Worm (Caenorhabditis elegans) whole organism, L4 larva: ENCODE data around the gene srw-38.

Experiments used
- F10B5.3 ChIP-seq: sonication (generic microtip); optimal IDR thresholded peaks from 2 replicates; lab custom pipeline; 2016; ENCODE audit warnings: mild to moderate bottlenecking, missing genetic modification characterization, missing compliant biosample characterization
- F44E2.7 ChIP-seq: fragments of 200-800 bp; sonication (Bioruptor generic); IDR thresholded peaks from 2 replicates; pipeline ENCODE4 v2.1.2; 2022; ENCODE audit warnings: missing genetic modification characterization, missing compliant biosample characterization
- F49E8.2 ChIP-seq: sonication (generic microtip); optimal IDR thresholded peaks from 2 replicates; lab custom pipeline; 2016; ENCODE audit warnings: missing compliant biosample characterization, mild to moderate bottlenecking, missing genetic modification characterization, borderline replicate concordance
- Y105C5A.15 ChIP-seq: fragments of 200-800 bp; sonication (Bioruptor generic); IDR thresholded peaks from 2 replicates; pipeline ENCODE4 v1.3.6; 2022; ENCODE audit warnings: missing genetic modification characterization, missing compliant biosample characterization
- Y5F2A.4 ChIP-seq: fragments of 200-800 bp; sonication (Bioruptor generic); optimal IDR thresholded peaks from 2 replicates; lab custom pipeline; 2018; ENCODE audit warnings: mild to moderate bottlenecking, missing genetic modification characterization, missing compliant biosample characterization
- Y75B8A.6 ChIP-seq: fragments of 200-800 bp; sonication (Bioruptor generic); IDR thresholded peaks from 2 replicates; pipeline ENCODE4 v1.3.6; 2022; ENCODE audit warnings: missing genetic modification reagents, missing genetic modification characterization, missing compliant biosample characterization
- ZK546.5 ChIP-seq, 2 experiments: sonication (generic microtip); optimal IDR thresholded peaks; 2 replicates each; lab custom pipeline; 2017; ENCODE audit warnings: missing biosample characterization in 2 of 2, missing genetic modification characterization in 2 of 2
- aha-1 ChIP-seq: fragments of 150-350 bp; peaks from one replicate; lab custom pipeline; 2014; ENCODE audit warnings: missing biosample characterization, missing genetic modification characterization
- arid-1 ChIP-seq: fragments of 200-800 bp; sonication (Bioruptor generic); conservative IDR thresholded peaks from 2 replicates; pipeline ENCODE4 v1.3.6; 2022; ENCODE audit warnings: missing genetic modification reagents, missing genetic modification characterization, missing compliant biosample characterization
- ces-1 ChIP-seq: fragments of 150-350 bp; sonication (generic microtip); optimal IDR thresholded peaks from 4 replicates; lab custom pipeline; 2014; ENCODE audit warnings: missing biosample characterization, missing genetic modification reagents, missing genetic modification characterization
- ctbp-1 ChIP-seq: fragments of 200-800 bp; sonication (Bioruptor generic); IDR thresholded peaks from 2 replicates; pipeline ENCODE4 v1.3.6; 2022; ENCODE audit warnings: missing genetic modification reagents, missing genetic modification characterization, missing compliant biosample characterization
- daf-19 ChIP-seq: fragments of 200-800 bp; sonication (Bioruptor generic); conservative IDR thresholded peaks from 2 replicates; pipeline ENCODE4 v1.3.6; 2022; ENCODE audit warnings: missing genetic modification characterization, missing compliant biosample characterization
- daf-8 ChIP-seq: fragments of 200-800 bp; sonication (Bioruptor generic); IDR thresholded peaks from 2 replicates; pipeline ENCODE4 v1.3.6; 2022; ENCODE audit warnings: missing genetic modification characterization, missing compliant biosample characterization
- dmd-6 ChIP-seq: fragments of 200-800 bp; sonication (Bioruptor generic); IDR thresholded peaks from 2 replicates; pipeline ENCODE4 v1.3.6; 2022; ENCODE audit warnings: missing genetic modification reagents, missing genetic modification characterization, missing compliant biosample characterization
- egl-43 ChIP-seq: fragments of 200-800 bp; sonication (Bioruptor generic); IDR thresholded peaks from 2 replicates; pipeline ENCODE4 v1.3.6; 2022; ENCODE audit warnings: missing genetic modification reagents, missing genetic modification characterization, missing compliant biosample characterization
- gei-8 ChIP-seq: fragments of 200-800 bp; sonication (Bioruptor generic); optimal IDR thresholded peaks from 2 replicates; lab custom pipeline; 2018; ENCODE audit warnings: mild to moderate bottlenecking, missing genetic modification characterization, missing compliant biosample characterization
- hlh-11 ChIP-seq: fragments of 200-800 bp; sonication (Bioruptor generic); optimal IDR thresholded peaks from 2 replicates; lab custom pipeline; 2018; ENCODE audit warnings: mild to moderate bottlenecking, missing genetic modification characterization, missing compliant biosample characterization
- hmg-1.1 ChIP-seq: fragments of 200-800 bp; sonication (Bioruptor generic); IDR thresholded peaks from 2 replicates; pipeline ENCODE4 v1.3.6; 2022; ENCODE audit warnings: missing genetic modification reagents, missing genetic modification characterization, missing compliant biosample characterization
- lin-29 ChIP-seq: fragments of 200-800 bp; sonication (Bioruptor generic); IDR thresholded peaks from 2 replicates; pipeline ENCODE4 v1.3.6; 2022; ENCODE audit warnings: missing genetic modification reagents, missing genetic modification characterization, missing compliant biosample characterization
- mxl-3 ChIP-seq: fragments of 200-800 bp; sonication (Bioruptor generic); optimal IDR thresholded peaks from 2 replicates; lab custom pipeline; 2018; ENCODE audit warnings: mild to moderate bottlenecking, missing genetic modification characterization, missing compliant biosample characterization
- nhr-28 ChIP-seq: fragments of 150-350 bp; optimal IDR thresholded peaks from 2 replicates; lab custom pipeline; 2014; ENCODE audit warnings: missing biosample characterization, missing genetic modification characterization
- nhr-48 ChIP-seq: sonication (generic microtip); optimal IDR thresholded peaks from 2 replicates; lab custom pipeline; 2016; ENCODE audit warnings: mild to moderate bottlenecking, missing genetic modification characterization, missing compliant biosample characterization
- pha-4 ChIP-seq, 2 experiments: fragments of 150-350 bp in 1 of 2; fragments of 200-800 bp in 1 of 2; sonication (Bioruptor generic) in 1 of 2; IDR thresholded peaks in 1 of 2; optimal IDR thresholded peaks in 1 of 2; 2 replicates each; pipeline versions ENCODE4 v1.3.6 to Lab custom; 2014 to 2022; ENCODE audit warnings: missing genetic modification characterization in 2 of 2, missing genetic modification reagents in 2 of 2, missing biosample characterization in 1 of 2, missing compliant biosample characterization in 1 of 2
- php-3 ChIP-seq: fragments of 200-800 bp; sonication (Bioruptor generic); IDR thresholded peaks from 2 replicates; pipeline ENCODE4 v1.3.6; 2022; ENCODE audit warnings: missing genetic modification reagents, missing genetic modification characterization, missing compliant biosample characterization
- pqm-1 ChIP-seq: sonication (generic microtip); optimal IDR thresholded peaks from 2 replicates; lab custom pipeline; 2017; ENCODE audit warnings: missing biosample characterization, missing genetic modification characterization
- sdz-12 ChIP-seq: fragments of 200-800 bp; sonication (Bioruptor generic); optimal IDR thresholded peaks from 2 replicates; lab custom pipeline; 2018; ENCODE audit warnings: mild to moderate bottlenecking, missing genetic modification characterization, missing compliant biosample characterization
- set-16 ChIP-seq: fragments of 200-800 bp; sonication (Bioruptor generic); IDR thresholded peaks from 2 replicates; pipeline ENCODE4 v1.3.6; 2022; ENCODE audit warnings: missing genetic modification reagents, missing genetic modification characterization, missing compliant biosample characterization
- snpc-1.2 ChIP-seq: fragments of 200-800 bp; sonication (Bioruptor generic); IDR thresholded peaks from 2 replicates; pipeline ENCODE4 v1.3.6; 2022; ENCODE audit warnings: missing genetic modification reagents, missing genetic modification characterization, missing compliant biosample characterization
- spr-1 ChIP-seq: sonication (generic microtip); optimal IDR thresholded peaks from 2 replicates; lab custom pipeline; 2016; ENCODE audit warnings: mild to moderate bottlenecking, missing genetic modification characterization, missing compliant biosample characterization
- tag-97 ChIP-seq: fragments of 200-800 bp; sonication (Bioruptor generic); IDR thresholded peaks from 2 replicates; pipeline ENCODE4 v1.3.6; 2022; ENCODE audit warnings: missing genetic modification characterization, missing compliant biosample characterization
- unc-130 ChIP-seq: sonication (generic microtip); optimal IDR thresholded peaks from 2 replicates; lab custom pipeline; 2016; ENCODE audit warnings: missing genetic modification reagents, missing genetic modification characterization, missing compliant biosample characterization
- zag-1 ChIP-seq: fragments of 150-350 bp; optimal IDR thresholded peaks from 2 replicates; lab custom pipeline; 2014; ENCODE audit warnings: missing biosample characterization, missing genetic modification characterization
- zip-11 ChIP-seq: fragments of 200-800 bp; sonication (Bioruptor generic); IDR thresholded peaks from 2 replicates; pipeline ENCODE4 v1.3.6; 2022; ENCODE audit warnings: missing genetic modification characterization, missing compliant biosample characterization
- zip-2 ChIP-seq: fragments of 150-350 bp; optimal IDR thresholded peaks from 2 replicates; lab custom pipeline; 2014; ENCODE audit warnings: missing biosample characterization, missing genetic modification characterization
- ztf-11 ChIP-seq: fragments of 150-350 bp; optimal IDR thresholded peaks from 2 replicates; lab custom pipeline; 2014; ENCODE audit warnings: missing biosample characterization, missing genetic modification characterization
- ztf-7 ChIP-seq: fragments of 150-350 bp; optimal IDR thresholded peaks from 2 replicates; lab custom pipeline; 2014; ENCODE audit warnings: missing biosample characterization, missing genetic modification characterization

The srw-38 gene

DNA sequence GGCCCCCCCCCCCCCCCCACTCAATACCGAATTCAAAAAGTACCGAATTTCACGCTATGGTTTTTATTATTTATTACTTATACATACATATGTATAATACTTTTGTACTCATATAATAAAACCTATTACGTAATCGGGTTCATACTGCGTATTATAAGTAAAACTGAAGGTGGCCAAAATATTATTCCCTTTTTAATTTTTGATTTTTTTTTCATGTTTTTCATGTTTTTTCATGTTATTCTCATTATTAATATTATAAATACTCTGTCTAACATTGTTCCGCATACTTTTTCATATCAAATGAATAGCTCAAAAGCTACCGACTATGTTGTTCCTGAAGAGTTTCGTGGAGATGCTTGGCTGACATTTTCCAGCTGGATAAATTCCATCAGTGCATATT, at the start of gene srw-38:
TSS of gene srw-38 (plus strand) at position 301 of the 400 bp plus-strand sequence.
- no peak for TF ChIP-seq F49E8.2 (tag; lab: Kevin White, UChicago)
- no peak for TF ChIP-seq egl-43
- no peak for TF ChIP-seq sdz-12
- no peak for TF ChIP-seq ztf-11 (tag; lab: Kevin White, UChicago)
- no peak for TF ChIP-seq Y5F2A.4 (GFP tag; lab: Kevin White, UChicago)
- TF ChIP-seq ces-1 = no peak
- no peak for TF ChIP-seq ztf-7 (tag; lab: Kevin White, UChicago)
- no peak for TF ChIP-seq zip-11
- no peak for TF ChIP-seq lin-29 (GFP tag; lab: Robert Waterston, UW)
- TF ChIP-seq zag-1 (tag; lab: Kevin White, UChicago) = no peak
- no peak for TF ChIP-seq tag-97 (GFP tag; lab: Robert Waterston, UW)
- TF ChIP-seq pha-4 (GFP tag; IDR thresholded peaks at IDR 0.05; lab: Robert Waterston, UW) = no peak
- TF ChIP-seq pha-4 (tag; optimal IDR thresholded peaks at IDR 0.05; lab: Kevin White, UChicago) = no peak

DNA sequence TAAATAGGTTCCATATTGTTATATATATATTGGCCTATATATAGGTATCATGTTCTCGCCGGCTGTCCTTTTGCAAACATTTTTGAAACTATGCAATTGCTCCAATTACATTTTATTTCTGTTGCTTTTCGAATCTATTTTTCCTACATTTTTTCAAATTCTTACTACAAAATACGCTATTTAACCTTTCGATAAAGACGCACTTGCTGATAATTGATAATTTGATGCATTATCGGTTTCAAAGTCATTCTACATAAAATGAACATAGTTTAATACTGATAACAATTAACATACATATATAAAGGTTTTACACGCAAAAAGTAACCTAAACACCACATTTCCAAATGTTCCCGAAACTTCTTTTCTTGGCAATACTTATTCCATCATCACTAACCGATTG, 47.9 kb upstream of the srw-38 start, which contains the start of gene clec-258:
TSS of gene clec-258 (plus strand) at position 81 of the 400 bp plus-strand sequence.
- peak; percentile 94 for TF ChIP-seq nhr-28
- TF ChIP-seq pqm-1 (tag; lab: Kevin White, UChicago) = peak; percentile 77
- no peak for TF ChIP-seq daf-19 (GFP tag; lab: Robert Waterston, UW)

DNA sequence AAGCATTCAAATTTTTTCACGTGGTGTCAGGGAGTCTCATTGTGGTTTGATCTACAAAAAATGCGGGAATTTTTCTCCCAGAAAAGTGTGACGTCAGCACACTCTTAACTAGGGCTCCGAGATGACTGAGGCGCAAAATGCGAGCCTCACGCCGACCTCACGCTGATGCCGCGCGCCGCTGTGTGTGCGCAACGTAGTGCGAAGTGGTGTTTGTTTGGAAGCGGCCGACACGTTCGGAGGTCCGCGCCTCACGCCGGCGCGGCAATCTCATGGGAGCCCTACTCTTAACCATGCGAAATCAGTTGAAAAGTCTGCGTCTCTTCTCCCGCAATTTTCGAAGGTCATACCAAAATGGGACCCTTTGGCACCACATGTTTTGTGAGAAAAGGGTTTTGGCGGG, 46.0 kb upstream of the srw-38 start:
- TF ChIP-seq mxl-3 (GFP tag; lab: Kevin White, UChicago) (no peak), Y75B8A.6 (GFP tag; lab: Robert Waterston, UW) (no peak), dmd-6 (no peak), ctbp-1 (GFP tag; lab: Robert Waterston, UW) (no peak), hmg-1.1 (GFP tag; lab: Robert Waterston, UW) (no peak), set-16 (GFP tag; lab: Robert Waterston, UW) (peak; percentile 81)

DNA sequence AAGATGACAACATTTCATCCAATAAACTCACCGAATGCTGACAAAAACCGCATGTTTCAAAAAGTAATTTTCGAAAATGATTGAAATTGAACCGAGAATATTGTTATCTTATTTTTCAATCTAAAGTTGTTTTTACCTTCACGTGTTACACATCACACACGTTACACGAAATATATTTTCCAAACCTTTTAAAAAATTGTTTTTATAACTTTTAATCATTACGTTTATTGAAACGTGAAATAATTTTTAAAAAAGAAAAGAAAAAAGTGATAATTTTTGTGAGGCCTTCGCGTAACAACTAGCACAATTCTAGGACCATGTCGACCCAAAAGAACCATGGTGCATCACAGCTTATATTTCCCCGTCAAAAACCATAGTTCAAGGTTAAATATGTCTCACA, 41.3 kb upstream of the srw-38 start, which contains the start of gene M162.7:
TSS of gene M162.7 (minus strand) at position 101 of the 400 bp plus-strand sequence.
- TF ChIP-seq lin-29 (GFP tag; lab: Robert Waterston, UW) (no peak), php-3 (no peak), F10B5.3 (no peak), arid-1 (no peak), F44E2.7 (no peak), zip-2 (no peak), daf-8 (GFP tag; lab: Robert Waterston, UW) (no peak), unc-130 (GFP tag; lab: Kevin White, UChicago) (no peak), hlh-11 (no peak), spr-1 (tag; lab: Kevin White, UChicago) (no peak), Y105C5A.15 (GFP tag; lab: Robert Waterston, UW) (no peak), gei-8 (no peak), ZK546.5 (tag; optimal IDR thresholded peaks at IDR 0.05; lab: Kevin White, UChicago) (no peak), nhr-48 (tag; lab: Kevin White, UChicago) (no peak)
- TF ChIP-seq, all 104 proteins: peak for 0

DNA sequence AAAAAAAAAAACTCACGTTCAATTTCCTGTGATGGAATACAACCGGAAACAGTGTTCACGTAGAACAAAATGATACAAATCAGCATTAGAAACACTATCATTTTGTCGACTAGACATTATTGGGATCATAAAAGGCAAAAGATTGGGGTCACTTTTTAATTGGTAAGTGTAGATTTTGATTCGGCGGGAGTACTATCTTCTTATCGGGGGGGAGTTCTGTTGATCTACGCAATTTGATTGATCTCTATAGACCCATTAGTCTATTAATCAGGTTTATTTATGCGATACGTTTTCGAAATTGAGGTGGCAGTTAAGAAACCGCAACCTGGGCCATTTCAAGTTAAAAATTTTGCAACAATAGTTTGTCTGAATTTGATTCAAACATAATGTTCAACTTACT, 35.2 kb upstream of the srw-38 start, which contains the start of gene Y116F11B.2:
TSS of gene Y116F11B.2 (minus strand) at position 101 of the 400 bp plus-strand sequence.
- no peak for TF ChIP-seq snpc-1.2 (GFP tag; lab: Robert Waterston, UW)
- peak; percentile 27 for TF ChIP-seq aha-1 (tag; lab: Kevin White, UChicago)
